Worm (Caenorhabditis elegans) whole organism, mixed stage, embryonic: ENCODE data around the gene T09A5.5.

Experiments
- M03D4.4 ChIP-seq: sonication (generic microtip); optimal IDR thresholded peaks from 2 replicates; lab custom pipeline; 2017; ENCODE audit warnings: mild to moderate bottlenecking, missing genetic modification characterization, missing compliant biosample characterization
- bed-3 ChIP-seq: fragments of 200-800 bp; sonication (Bioruptor generic); optimal IDR thresholded peaks from 3 replicates; lab custom pipeline; 2018; ENCODE audit warnings: mild to moderate bottlenecking, missing genetic modification characterization, moderate library complexity, missing compliant biosample characterization
- ceh-43 ChIP-seq: fragments of 200-800 bp; sonication (Bioruptor generic); optimal IDR thresholded peaks from 2 replicates; lab custom pipeline; 2018; ENCODE audit warnings: mild to moderate bottlenecking, missing genetic modification characterization, moderate library complexity, missing compliant biosample characterization
- ces-1 ChIP-seq: fragments of 150-350 bp; optimal IDR thresholded peaks from 2 replicates; lab custom pipeline; 2014; ENCODE audit warnings: missing biosample characterization, missing genetic modification reagents, missing genetic modification characterization
- cnd-1 ChIP-seq: fragments of 200-800 bp; sonication (Bioruptor generic); optimal IDR thresholded peaks from 2 replicates; lab custom pipeline; 2018; ENCODE audit warnings: mild to moderate bottlenecking, missing genetic modification characterization, missing compliant biosample characterization
- drap-1 ChIP-seq: fragments of 200-800 bp; sonication (Bioruptor generic); optimal IDR thresholded peaks from 3 replicates; lab custom pipeline; 2018; ENCODE audit warnings: mild to moderate bottlenecking, missing genetic modification characterization, missing compliant biosample characterization
- elt-3 ChIP-seq: fragments of 150-350 bp; optimal IDR thresholded peaks from 2 replicates; lab custom pipeline; 2014; ENCODE audit warnings: missing biosample characterization, missing genetic modification characterization
- flh-1 ChIP-seq: fragments of 200-800 bp; sonication (Bioruptor generic); optimal IDR thresholded peaks from 2 replicates; lab custom pipeline; 2018; ENCODE audit warnings: mild to moderate bottlenecking, missing genetic modification characterization, moderate library complexity, missing compliant biosample characterization
- ham-2 ChIP-seq: fragments of 200-800 bp; sonication (Bioruptor generic); optimal IDR thresholded peaks from 2 replicates; lab custom pipeline; 2018; ENCODE audit warnings: mild to moderate bottlenecking, missing genetic modification characterization, missing compliant biosample characterization
- hlh-1 ChIP-seq: fragments of 150-350 bp; optimal IDR thresholded peaks from 2 replicates; lab custom pipeline; 2014; ENCODE audit warnings: missing biosample characterization, missing genetic modification reagents, missing genetic modification characterization
- lin-13 ChIP-seq: fragments of 150-350 bp; optimal IDR thresholded peaks from 2 replicates; lab custom pipeline; 2014; ENCODE audit warnings: missing biosample characterization, missing genetic modification characterization
- lsy-2 ChIP-seq: fragments of 150-350 bp; optimal IDR thresholded peaks from 2 replicates; lab custom pipeline; 2014; ENCODE audit warnings: missing biosample characterization, missing genetic modification characterization
- mab-5 ChIP-seq: fragments of 150-350 bp; optimal IDR thresholded peaks from 2 replicates; lab custom pipeline; 2014; ENCODE audit warnings: missing biosample characterization, missing genetic modification characterization
- mep-1 ChIP-seq: fragments of 150-350 bp; optimal IDR thresholded peaks from 2 replicates; lab custom pipeline; 2017; ENCODE audit warnings: missing biosample characterization, missing genetic modification reagents, missing genetic modification characterization, inconsistent platforms
- mls-2 ChIP-seq: sonication (generic microtip); optimal IDR thresholded peaks from 2 replicates; lab custom pipeline; 2016; ENCODE audit warnings: mild to moderate bottlenecking, missing genetic modification characterization, moderate library complexity, missing compliant biosample characterization
- nhr-12 ChIP-seq: fragments of 150-350 bp; optimal IDR thresholded peaks from 2 replicates; lab custom pipeline; 2014; ENCODE audit warnings: missing biosample characterization, missing genetic modification characterization
- nhr-237 ChIP-seq: fragments of 150-350 bp; optimal IDR thresholded peaks from 2 replicates; lab custom pipeline; 2014; ENCODE audit warnings: missing biosample characterization, missing genetic modification characterization
- nhr-28 ChIP-seq: fragments of 150-350 bp; optimal IDR thresholded peaks from 2 replicates; lab custom pipeline; 2014; ENCODE audit warnings: missing biosample characterization, missing genetic modification characterization
- nhr-76 ChIP-seq: sonication (generic microtip); optimal IDR thresholded peaks from 2 replicates; lab custom pipeline; 2017; ENCODE audit warnings: missing biosample characterization, missing genetic modification characterization
- pha-4 ChIP-seq: fragments of 150-350 bp; optimal IDR thresholded peaks from 2 replicates; lab custom pipeline; 2018; ENCODE audit warnings: missing biosample characterization, missing genetic modification reagents, missing genetic modification characterization
- sem-2 ChIP-seq: fragments of 200-800 bp; sonication (Bioruptor generic); optimal IDR thresholded peaks from 2 replicates; lab custom pipeline; 2018; ENCODE audit warnings: mild to moderate bottlenecking, missing genetic modification characterization, missing compliant biosample characterization
- snpc-4 ChIP-seq: fragments of 150-350 bp; optimal IDR thresholded peaks from 2 replicates; lab custom pipeline; 2014; ENCODE audit warnings: missing biosample characterization, missing genetic modification characterization
- sptf-1 ChIP-seq: sonication (generic microtip); optimal IDR thresholded peaks from 2 replicates; lab custom pipeline; 2017; ENCODE audit warnings: mild to moderate bottlenecking, missing genetic modification characterization, moderate library complexity, missing compliant biosample characterization
- tbx-8 ChIP-seq: fragments of 200-800 bp; sonication (Bioruptor generic); optimal IDR thresholded peaks from 2 replicates; lab custom pipeline; 2018; ENCODE audit warnings: mild to moderate bottlenecking, missing genetic modification characterization, moderate library complexity, missing compliant biosample characterization
- unc-120 ChIP-seq: sonication (generic microtip); optimal IDR thresholded peaks from 2 replicates; lab custom pipeline; 2017; ENCODE audit warnings: missing genetic modification characterization, missing compliant biosample characterization; ENCODE audit not compliant: poor library complexity, severe bottlenecking
- unc-62 ChIP-seq: fragments of 150-350 bp; optimal IDR thresholded peaks from 2 replicates; lab custom pipeline; 2014; ENCODE audit warnings: missing biosample characterization, missing genetic modification reagents, missing genetic modification characterization

T09A5.5 gene

ce11 chrII:7857485-7858010, 4.0 kb upstream of the T09A5.5 start, which contains the start of the genes cec-3 and T09A5.15:
TSS of gene cec-3 (minus strand) at chrII:7857600.
TSS of gene T09A5.15 (plus strand) at chrII:7857960.
- TF ChIP-seq ces-1 (GFP tag; lab: Kevin White, UChicago) = peak; percentile 54
- TF ChIP-seq lsy-2 = peak; percentile 24
- no peak for TF ChIP-seq bed-3 (GFP tag; lab: Kevin White, UChicago)
- peak; percentile 65 for TF ChIP-seq nhr-237
- peak; percentile 56 for TF ChIP-seq unc-120 (tag; lab: Kevin White, UChicago)
- no peak for TF ChIP-seq flh-1 (GFP tag; lab: Kevin White, UChicago)
- peak; percentile 9 for TF ChIP-seq mep-1 (tag; lab: Kevin White, UChicago)
- peak; percentile 28 for TF ChIP-seq mab-5 (tag; lab: Kevin White, UChicago)
- TF ChIP-seq hlh-1 (tag; lab: Kevin White, UChicago) = no peak
- TF ChIP-seq, all 35 proteins: peak for 6

- TF ChIP-seq pha-4 (tag; lab: Kevin White, UChicago) (no peak), M03D4.4 (no peak), elt-3 (tag; lab: Kevin White, UChicago) (no peak), lin-13 (tag; lab: Kevin White, UChicago) (no peak), bed-3 (GFP tag; lab: Kevin White, UChicago) (no peak), mls-2 (no peak), drap-1 (GFP tag; lab: Kevin White, UChicago) (no peak), cnd-1 (tag; lab: Kevin White, UChicago) (no peak), nhr-76 (tag; lab: Kevin White, UChicago) (no peak)
Measured at ce11 chrII:7855619-7856018, 2.0 kb upstream of the T09A5.5 start, which contains the start of gene mdmh-35. TSS of gene mdmh-35 (minus strand) at chrII:7855719.

ce11 chrII:7854942-7855341, 1.4 kb upstream of the T09A5.5 start, which contains the start of gene mdt-10:
TSS of gene mdt-10 (minus strand) at chrII:7855042.
- no peak for TF ChIP-seq mab-5 (tag; lab: Kevin White, UChicago)
- TF ChIP-seq sem-2 (GFP tag; lab: Kevin White, UChicago) = no peak
- no peak for TF ChIP-seq bed-3 (GFP tag; lab: Kevin White, UChicago)
- TF ChIP-seq, all 35 proteins: peak for 0

- no peak for TF ChIP-seq nhr-28 (tag; lab: Kevin White, UChicago)
- TF ChIP-seq ceh-43 (GFP tag; lab: Kevin White, UChicago) = no peak
- TF ChIP-seq nhr-237 = no peak
- no peak for TF ChIP-seq tbx-8 (GFP tag; lab: Kevin White, UChicago)
- TF ChIP-seq M03D4.4 = no peak
- no peak for TF ChIP-seq ham-2 (GFP tag; lab: Kevin White, UChicago)
- TF ChIP-seq flh-1 (GFP tag; lab: Kevin White, UChicago) = no peak
- TF ChIP-seq unc-62 (GFP tag; lab: Kevin White, UChicago) = no peak
- no peak for TF ChIP-seq hlh-1 (tag; lab: Kevin White, UChicago)
- TF ChIP-seq cnd-1 (tag; lab: Kevin White, UChicago) = no peak
- no peak for TF ChIP-seq snpc-4
- no peak for TF ChIP-seq sptf-1
- no peak for TF ChIP-seq mls-2
- TF ChIP-seq sem-2 (GFP tag; lab: Kevin White, UChicago) = no peak
Measured at ce11 chrII:7851480-7851879, 2.1 kb downstream of the T09A5.5 start.

ce11 chrII:7850575-7850974, 3.0 kb downstream of the T09A5.5 start:
- TF ChIP-seq unc-62 (GFP tag; lab: Kevin White, UChicago) = peak; percentile 7
- no peak for TF ChIP-seq M03D4.4
- TF ChIP-seq, all 35 proteins: peak for 1

- TF ChIP-seq nhr-76 (tag; lab: Kevin White, UChicago) (no peak), hlh-1 (tag; lab: Kevin White, UChicago) (no peak), nhr-12 (no peak), snpc-4 (no peak), elt-3 (tag; lab: Kevin White, UChicago) (no peak), cnd-1 (tag; lab: Kevin White, UChicago) (no peak), ceh-43 (GFP tag; lab: Kevin White, UChicago) (no peak)
Measured at ce11 chrII:7849697-7850096, 3.9 kb downstream of the T09A5.5 start, which contains the start of gene acr-7. TSS of gene acr-7 (minus strand) at chrII:7849797.
